Worm (Caenorhabditis elegans): Measurements from ENCODE around the gene eef-1B.1.

- TF ChIP-seq dao-5 (tag; optimal IDR thresholded peaks at IDR 0.05), result no peak
- TF ChIP-seq him-1 (tag; optimal IDR thresholded peaks at IDR 0.05), result no peak
- no peak for TF ChIP-seq W03F9.2 (tag; optimal IDR thresholded peaks at IDR 0.05)
These were observed 1.1 kb downstream of the eef-1B.1 start, which contains the start of gene F54H12.5 for ce11 chrIII:7972061-7972460.
